Worm (Caenorhabditis elegans) whole organism, late embryonic: ENCODE data around the gene srz-103.

Experiments used
- elt-2 ChIP-seq: sonication (generic microtip); optimal IDR thresholded peaks from 2 replicates; lab custom pipeline; 2016; ENCODE audit warnings: missing genetic modification reagents, missing genetic modification characterization, missing compliant biosample characterization
- unc-86 ChIP-seq: sonication (generic microtip); optimal IDR thresholded peaks from 2 replicates; lab custom pipeline; 2016; ENCODE audit warnings: missing genetic modification characterization, missing compliant biosample characterization

- TF ChIP-seq elt-2 (tag; lab: Kevin White, UChicago) (no peak), unc-86 (tag; lab: Kevin White, UChicago) (no peak)
Observed at ce11 chrV:16671190-16671589, 7.9 kb downstream of the srz-103 start, which contains the start of gene str-61.
